Fruit fly (Drosophila melanogaster) whole organism: ENCODE results near the gene kud.

ENCODE experiments used
- CG8478 ChIP-seq: fragments of >200 bp; optimal IDR thresholded peaks from 2 replicates; lab custom pipeline; 2018; ENCODE audit warnings: inconsistent platforms
- Dll ChIP-seq: fragments of >200 bp; optimal IDR thresholded peaks from 2 replicates; lab custom pipeline; 2017
- usp ChIP-seq: fragments of >200 bp; optimal IDR thresholded peaks from 2 replicates; lab custom pipeline; 2017; ENCODE audit warnings: missing biosample characterization, missing genetic modification characterization, mixed read lengths

- TF ChIP-seq usp (no peak), Dll (lab: Kevin White, UChicago) (no peak), CG8478 (lab: Kevin White, UChicago) (no peak)
These were observed 32.1 kb upstream of the kud start, which contains the start of gene CG32170 for dm6 chr3L:16876785-16877468.
